Worm (Caenorhabditis elegans) whole organism, L3 larva: ENCODE data around the gene dmsr-6.

Experiments
- ZK546.5 ChIP-seq: sonication (generic microtip); optimal IDR thresholded peaks from 2 replicates; lab custom pipeline; 2017; ENCODE audit warnings: missing biosample characterization, missing genetic modification characterization
- ama-1 ChIP-seq: fragments of 150-350 bp; optimal IDR thresholded peaks from 2 replicates; lab custom pipeline; 2018
- ceh-28 ChIP-seq: fragments of 150-350 bp; optimal IDR thresholded peaks from 2 replicates; lab custom pipeline; 2014; ENCODE audit warnings: missing biosample characterization, missing genetic modification reagents, missing genetic modification characterization
- ceh-9 ChIP-seq: sonication (generic microtip); optimal IDR thresholded peaks from 2 replicates; lab custom pipeline; 2018; ENCODE audit warnings: missing biosample characterization, missing genetic modification characterization
- daf-12 ChIP-seq: fragments of 150-350 bp; optimal IDR thresholded peaks from 2 replicates; lab custom pipeline; 2014; ENCODE audit warnings: missing biosample characterization, missing genetic modification reagents, missing genetic modification characterization
- egl-27 ChIP-seq: sonication (generic microtip); optimal IDR thresholded peaks from 4 replicates; lab custom pipeline; 2017; ENCODE audit warnings: missing biosample characterization, missing genetic modification reagents, missing genetic modification characterization
- elt-1 ChIP-seq: fragments of 150-350 bp; optimal IDR thresholded peaks from 2 replicates; lab custom pipeline; 2014; ENCODE audit warnings: missing biosample characterization, missing genetic modification characterization
- elt-2 ChIP-seq: sonication (generic microtip); optimal IDR thresholded peaks from 2 replicates; lab custom pipeline; 2016; ENCODE audit warnings: missing genetic modification reagents, mild to moderate bottlenecking, missing genetic modification characterization, missing compliant biosample characterization
- elt-3 ChIP-seq, 3 experiments: fragments of 150-350 bp in 1 of 3; sonication (generic microtip) in 2 of 3; optimal IDR thresholded peaks; 2 replicates in 2 of 3; 4 replicates in 1 of 3; lab custom pipeline; 2014 to 2017; ENCODE audit warnings: missing biosample characterization in 3 of 3, missing genetic modification characterization in 3 of 3
- fos-1 ChIP-seq: fragments of 150-350 bp; optimal IDR thresholded peaks from 2 replicates; lab custom pipeline; 2014; ENCODE audit warnings: missing biosample characterization, missing genetic modification characterization
- hmg-11 ChIP-seq: sonication (generic microtip); optimal IDR thresholded peaks from 2 replicates; lab custom pipeline; 2016; ENCODE audit warnings: missing genetic modification characterization, missing compliant biosample characterization
- lin-15B ChIP-seq: fragments of 150-350 bp; optimal IDR thresholded peaks from 2 replicates; lab custom pipeline; 2014; ENCODE audit warnings: missing biosample characterization, missing genetic modification characterization
- lsy-12 ChIP-seq: sonication (generic microtip); optimal IDR thresholded peaks from 2 replicates; lab custom pipeline; 2016; ENCODE audit warnings: mild to moderate bottlenecking, missing genetic modification characterization, missing compliant biosample characterization
- mdl-1 ChIP-seq: fragments of 150-350 bp; optimal IDR thresholded peaks from 2 replicates; lab custom pipeline; 2014; ENCODE audit warnings: missing biosample characterization, missing genetic modification characterization
- mml-1 ChIP-seq: fragments of 150-350 bp; sonication (generic microtip); optimal IDR thresholded peaks from 3 replicates; lab custom pipeline; 2014; ENCODE audit warnings: missing biosample characterization, missing genetic modification characterization
- nfya-1 ChIP-seq: sonication (generic microtip); optimal IDR thresholded peaks from 2 replicates; lab custom pipeline; 2017; ENCODE audit warnings: missing genetic modification characterization, mild to moderate bottlenecking, missing compliant biosample characterization, antibody characterized with exemption, moderate library complexity; ENCODE audit not compliant: insufficient read depth
- nhr-11 ChIP-seq: fragments of 150-350 bp; optimal IDR thresholded peaks from 2 replicates; lab custom pipeline; 2014; ENCODE audit warnings: missing biosample characterization, missing genetic modification characterization
- nhr-23 ChIP-seq: fragments of 150-350 bp; optimal IDR thresholded peaks from 2 replicates; lab custom pipeline; 2014; ENCODE audit warnings: missing biosample characterization, missing genetic modification reagents, missing genetic modification characterization
- nhr-237 ChIP-seq: fragments of 150-350 bp; optimal IDR thresholded peaks from 2 replicates; lab custom pipeline; 2014; ENCODE audit warnings: missing biosample characterization, missing genetic modification characterization
- nhr-25 ChIP-seq: sonication (generic microtip); optimal IDR thresholded peaks from 2 replicates; lab custom pipeline; 2017; ENCODE audit warnings: missing biosample characterization, missing genetic modification characterization
- nhr-28 ChIP-seq: fragments of 150-350 bp; optimal IDR thresholded peaks from 2 replicates; lab custom pipeline; 2014; ENCODE audit warnings: missing biosample characterization, missing genetic modification characterization
- nhr-43 ChIP-seq: sonication (generic microtip); optimal IDR thresholded peaks from 2 replicates; lab custom pipeline; 2016; ENCODE audit warnings: mild to moderate bottlenecking, missing genetic modification characterization, missing compliant biosample characterization; ENCODE audit not compliant: poor library complexity, severe bottlenecking
- nhr-67 ChIP-seq: fragments of 150-350 bp; optimal IDR thresholded peaks from 2 replicates; lab custom pipeline; 2014; ENCODE audit warnings: missing biosample characterization, missing genetic modification characterization
- nhr-77 ChIP-seq: fragments of 150-350 bp; optimal IDR thresholded peaks from 2 replicates; lab custom pipeline; 2014; ENCODE audit warnings: missing biosample characterization, missing genetic modification characterization
- pha-4 ChIP-seq: fragments of 150-350 bp; optimal IDR thresholded peaks from 2 replicates; lab custom pipeline; 2014; ENCODE audit warnings: missing biosample characterization, missing genetic modification reagents, missing genetic modification characterization
- pqm-1 ChIP-seq: fragments of 150-350 bp; optimal IDR thresholded peaks from 2 replicates; lab custom pipeline; 2017; ENCODE audit warnings: missing biosample characterization, missing genetic modification characterization, inconsistent platforms
- sea-2 ChIP-seq: fragments of 150-350 bp; sonication (generic microtip); optimal IDR thresholded peaks from 4 replicates; lab custom pipeline; 2014; ENCODE audit warnings: missing biosample characterization, missing genetic modification reagents, missing genetic modification characterization
- skn-1 ChIP-seq: fragments of 150-350 bp; optimal IDR thresholded peaks from 2 replicates; lab custom pipeline; 2014; ENCODE audit warnings: missing biosample characterization, missing genetic modification characterization
- snpc-4 ChIP-seq: fragments of 150-350 bp; optimal IDR thresholded peaks from 2 replicates; lab custom pipeline; 2014; ENCODE audit warnings: missing biosample characterization, missing genetic modification characterization
- unc-39 ChIP-seq: sonication (generic microtip); optimal IDR thresholded peaks from 4 replicates; lab custom pipeline; 2017; ENCODE audit warnings: missing biosample characterization, missing genetic modification characterization
- unc-62 ChIP-seq: fragments of 150-350 bp; sonication (generic microtip); optimal IDR thresholded peaks from 4 replicates; lab custom pipeline; 2014; ENCODE audit warnings: missing biosample characterization, missing genetic modification reagents, missing genetic modification characterization
- zag-1 ChIP-seq: fragments of 150-350 bp; optimal IDR thresholded peaks from 2 replicates; lab custom pipeline; 2014; ENCODE audit warnings: missing biosample characterization, missing genetic modification characterization
- ztf-11 ChIP-seq: fragments of 150-350 bp; optimal IDR thresholded peaks from 2 replicates; lab custom pipeline; 2014; ENCODE audit warnings: missing biosample characterization, missing genetic modification characterization

dmsr-6 gene

DNA sequence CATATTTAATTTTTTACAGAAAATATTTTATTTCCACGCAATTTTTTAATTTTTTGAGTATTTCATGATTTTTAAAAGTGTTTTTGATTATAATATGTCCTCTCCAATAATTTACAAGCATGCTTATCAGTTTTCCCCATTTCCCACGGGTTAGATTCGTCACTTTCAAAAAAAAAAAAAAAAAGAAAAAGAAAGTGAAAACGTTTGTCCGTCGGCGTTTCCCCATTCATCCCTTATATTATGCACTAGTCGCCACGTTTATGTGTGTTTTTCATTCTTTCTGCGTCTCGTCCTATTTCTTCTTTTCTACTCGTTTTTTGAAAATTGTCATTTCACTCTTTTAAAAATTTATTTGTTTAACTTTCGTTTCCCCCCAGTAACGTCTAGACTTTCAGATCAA, 34.0 kb downstream of the dmsr-6 start, which contains the start of gene vnut-1:
TSS of gene vnut-1 (plus strand) at position 396 of the 400 bp plus-strand sequence.
- no peak for TF ChIP-seq egl-27 (tag; lab: Kevin White, UChicago)
- TF ChIP-seq nhr-25 (tag; lab: Kevin White, UChicago): peak; percentile 9
- TF ChIP-seq pha-4 (tag; lab: Kevin White, UChicago): peak; percentile 50
- TF ChIP-seq elt-2 (tag; lab: Kevin White, UChicago): peak; percentile 80
- peak; percentile 67 for TF ChIP-seq pqm-1
- peak; percentile 24 for TF ChIP-seq nfya-1 (tag; lab: Kevin White, UChicago)
- TF ChIP-seq fos-1: no peak
- no peak for TF ChIP-seq nhr-28
- peak; percentile 38 for TF ChIP-seq hmg-11 (tag; lab: Kevin White, UChicago)
- TF ChIP-seq lin-15B: peak; percentile 9
- TF ChIP-seq snpc-4 (tag; lab: Kevin White, UChicago): peak; percentile 60
- no peak for TF ChIP-seq unc-39 (tag; lab: Kevin White, UChicago)
- TF ChIP-seq ztf-11: no peak
- peak; percentile 63 for TF ChIP-seq nhr-23
- TF ChIP-seq ceh-9: no peak
- TF ChIP-seq skn-1 (tag; lab: Kevin White, UChicago): no peak
- TF ChIP-seq elt-3 (tag; optimal IDR thresholded peaks at IDR 0.05; lab: Kevin White, UChicago): no peak
- TF ChIP-seq zag-1 (tag; lab: Kevin White, UChicago): no peak
- TF ChIP-seq nhr-43 (tag; lab: Kevin White, UChicago): peak; percentile 29

DNA sequence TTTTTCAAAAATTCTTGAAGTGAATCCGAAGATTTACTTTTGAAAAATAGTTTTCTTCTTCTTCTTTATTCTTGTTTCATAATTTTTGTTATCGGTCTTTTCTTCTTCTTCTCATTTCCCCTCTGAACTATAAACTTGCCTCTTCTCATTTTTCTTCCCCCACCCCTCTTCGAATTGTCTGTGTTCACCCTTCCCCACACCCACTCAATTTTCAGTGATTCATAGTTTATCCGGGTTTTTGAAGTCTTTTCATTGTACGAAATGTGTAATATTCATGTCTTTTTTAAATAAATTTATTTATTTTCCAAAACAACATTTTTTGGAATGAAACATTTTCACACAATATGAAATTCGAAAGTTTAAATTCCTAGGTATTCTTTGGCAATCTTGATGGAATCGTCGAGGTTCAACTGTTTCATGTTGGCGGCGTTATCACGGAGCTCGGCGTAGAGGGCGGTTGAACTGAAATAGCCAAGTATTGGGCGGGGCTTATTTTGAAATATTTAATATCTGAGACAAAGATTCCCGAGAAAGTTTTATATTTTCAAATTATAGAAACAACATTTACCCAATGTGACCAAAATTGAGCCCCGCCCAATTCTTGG, 37.3 kb downstream of the dmsr-6 start:
- TF ChIP-seq ama-1 (lab: Kevin White, UChicago) (peak; percentile 85), nhr-23 (no peak)

DNA sequence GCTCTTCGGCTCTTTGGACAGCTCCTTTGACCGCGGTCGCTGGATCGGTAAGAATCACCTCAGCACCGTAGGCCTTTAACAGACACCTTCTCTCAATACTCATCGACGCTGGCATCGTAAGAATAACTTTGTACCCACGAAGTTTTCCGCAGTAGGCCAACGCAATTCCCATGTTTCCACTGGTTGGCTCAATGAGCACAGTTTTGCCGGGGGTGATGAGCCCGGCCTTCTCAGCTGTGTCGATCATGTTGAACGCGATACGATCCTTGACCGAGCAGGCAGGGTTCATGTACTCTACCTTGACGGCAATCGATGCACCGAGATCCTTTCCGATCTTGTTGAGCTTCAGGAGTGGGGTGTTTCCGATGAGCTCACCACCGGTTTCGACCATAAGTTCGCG, 38.6 kb downstream of the dmsr-6 start:
- peak; percentile 53 for TF ChIP-seq ama-1 (lab: Kevin White, UChicago)
- no peak for TF ChIP-seq pha-4 (tag; lab: Kevin White, UChicago)
- TF ChIP-seq, all 47 proteins: peak for 1

DNA sequence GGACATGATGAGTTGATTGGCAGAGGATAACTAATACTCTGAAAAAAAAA, 38.8 kb downstream of the dmsr-6 start, which contains the start of gene cysl-2:
TSS of gene cysl-2 (minus strand) at position 38 of the 50 bp plus-strand sequence.
- TF ChIP-seq ZK546.5 (no peak), elt-1 (tag; lab: Kevin White, UChicago) (no peak), ceh-28 (tag; lab: Kevin White, UChicago) (no peak), ztf-11 (no peak), snpc-4 (tag; lab: Kevin White, UChicago) (no peak), mdl-1 (no peak), sea-2 (GFP tag; lab: Kevin White, UChicago) (no peak), egl-27 (tag; lab: Kevin White, UChicago) (no peak), nhr-67 (tag; lab: Kevin White, UChicago) (no peak), nhr-237 (tag; lab: Kevin White, UChicago) (no peak), mml-1 (tag; lab: Kevin White, UChicago) (no peak), nhr-11 (tag; lab: Kevin White, UChicago) (no peak), lsy-12 (tag; lab: Kevin White, UChicago) (no peak), unc-62 (GFP tag; lab: Kevin White, UChicago) (no peak), daf-12 (no peak)
- TF ChIP-seq, all 47 proteins: peak for 0

DNA sequence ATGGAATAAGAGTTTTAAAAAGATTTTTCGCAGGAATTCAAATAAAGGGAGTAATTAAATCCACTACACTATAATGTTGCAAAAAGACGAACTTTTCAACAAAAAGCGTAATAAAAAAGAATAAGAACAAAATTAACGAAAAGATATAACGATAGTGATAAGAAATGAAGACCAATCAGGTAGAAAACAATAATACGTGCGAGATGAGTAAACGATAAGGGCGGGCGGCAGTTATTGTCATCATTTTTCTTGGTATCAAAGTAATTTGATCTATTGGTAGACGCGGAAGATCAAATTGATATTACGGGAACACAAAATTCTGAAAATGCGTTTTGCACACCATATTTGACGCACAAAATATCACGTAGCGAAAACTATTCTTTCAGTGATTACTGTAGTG, 39.0 kb downstream of the dmsr-6 start:
- TF ChIP-seq elt-3 (tag; optimal IDR thresholded peaks at IDR 0.05; lab: Kevin White, UChicago): peak in 1 of 3 experiments; percentile 17
- TF ChIP-seq nhr-77 (tag; lab: Kevin White, UChicago): no peak
- TF ChIP-seq skn-1 (tag; lab: Kevin White, UChicago): peak; percentile 53
- no peak for TF ChIP-seq nhr-11 (tag; lab: Kevin White, UChicago)
- peak; percentile 65 for TF ChIP-seq elt-2 (tag; lab: Kevin White, UChicago)
- TF ChIP-seq pqm-1: peak; percentile 59

DNA sequence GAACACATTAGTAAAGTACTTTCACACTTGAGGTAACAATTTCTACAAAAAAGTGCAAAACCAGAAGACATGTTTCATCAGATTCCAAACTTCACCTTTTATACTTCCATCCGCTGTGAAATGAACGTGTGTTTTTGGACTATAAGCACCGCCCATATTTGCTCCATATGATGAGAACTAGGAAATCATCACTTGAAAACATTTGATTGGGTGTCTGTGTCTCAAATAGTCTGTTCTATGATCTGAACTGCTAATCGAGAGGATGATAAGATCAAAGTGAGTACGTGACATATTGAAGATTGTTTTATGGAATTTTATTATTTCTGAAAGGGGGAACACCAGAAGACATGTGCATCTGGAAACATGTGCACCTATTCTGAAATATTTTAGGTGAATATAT, 39.9 kb downstream of the dmsr-6 start:
- TF ChIP-seq elt-2 (tag; lab: Kevin White, UChicago) (peak; percentile 31), pqm-1 (peak; percentile 79), ztf-11 (no peak), fos-1 (no peak), nhr-43 (tag; lab: Kevin White, UChicago) (peak; percentile 77), unc-39 (tag; lab: Kevin White, UChicago) (no peak)
- TF ChIP-seq, all 47 proteins: peak for 3
